Worm (Caenorhabditis elegans) whole organism, L4/young adult: ENCODE data around the gene Y46G5A.38.

ENCODE experiments used
- W03F9.2 ChIP-seq: fragments of 150-350 bp; optimal IDR thresholded peaks from 2 replicates; lab custom pipeline; 2014; ENCODE audit warnings: missing biosample characterization, missing genetic modification characterization
- dao-5 ChIP-seq: sonication (generic microtip); optimal IDR thresholded peaks from 2 replicates; lab custom pipeline; 2016; ENCODE audit warnings: missing genotype, missing genetic modification characterization, moderate library complexity, missing compliant biosample characterization

DNA sequence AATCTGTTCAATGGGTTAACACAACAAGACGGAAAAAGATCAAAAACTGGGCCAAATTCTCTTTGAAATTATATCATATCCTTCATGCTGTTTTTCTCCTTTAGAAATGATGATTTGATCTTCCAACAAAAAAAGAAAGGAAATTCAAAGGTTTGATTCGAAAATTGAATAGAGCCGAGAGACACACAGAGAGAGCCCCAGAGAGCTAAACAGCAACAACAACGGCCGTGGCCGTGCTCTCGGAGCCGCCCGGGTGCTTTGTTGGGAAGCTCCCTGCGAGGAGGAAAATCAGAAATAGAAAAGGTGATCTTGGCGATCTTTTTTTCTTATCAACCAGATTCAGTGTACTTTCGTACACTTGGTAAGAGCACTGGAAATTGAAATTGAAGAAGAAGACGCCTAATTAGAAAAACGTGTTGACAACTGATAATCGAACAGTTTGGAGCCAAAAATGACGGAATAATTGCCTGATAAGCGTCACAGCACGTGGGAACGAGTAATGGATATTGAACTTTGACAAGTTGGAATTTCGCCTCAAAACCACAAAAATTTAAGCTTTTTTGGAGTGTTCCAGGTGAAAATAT is 29.5 kb upstream of the Y46G5A.38 start:
- no peak for TF ChIP-seq W03F9.2 (tag; lab: Kevin White, UChicago)
- no peak for TF ChIP-seq dao-5 (tag; lab: Kevin White, UChicago)
